Fruit fly (Drosophila melanogaster) whole organism, pupa: ENCODE results near the gene CG10492.

Experiments
- CG12605 ChIP-seq: fragments of 200-800 bp; sonication (Bioruptor generic); IDR thresholded peaks from 2 replicates; pipeline ENCODE4 v1.3.6; 2022; ENCODE audit warnings: missing biosample characterization, missing genetic modification characterization
- CG17806 ChIP-seq: fragments of 200-800 bp; sonication (Bioruptor generic); optimal IDR thresholded peaks from 2 replicates; lab custom pipeline; 2018; ENCODE audit warnings: missing biosample characterization, mild to moderate bottlenecking, missing genetic modification characterization, moderate library complexity
- D1 ChIP-seq: fragments of 200-800 bp; sonication (Bioruptor generic); optimal IDR thresholded peaks from 2 replicates; lab custom pipeline; 2018; ENCODE audit warnings: missing biosample characterization, mild to moderate bottlenecking, missing genetic modification characterization, moderate library complexity
- EcR ChIP-seq: fragments of 200-800 bp; sonication (Bioruptor generic); optimal IDR thresholded peaks from 3 replicates; lab custom pipeline; 2019; ENCODE audit warnings: missing biosample characterization, missing genetic modification characterization, mild to moderate bottlenecking, moderate library complexity, missing genetic modification reagents
- gl ChIP-seq: fragments of 200-800 bp; sonication (Bioruptor generic); optimal IDR thresholded peaks from 2 replicates; lab custom pipeline; 2018; ENCODE audit warnings: missing biosample characterization, mild to moderate bottlenecking, missing genetic modification characterization

- TF ChIP-seq EcR, result no peak
- no peak for TF ChIP-seq CG12605 (GFP tag; lab: Robert Waterston, UW)
- TF ChIP-seq gl (tag; lab: Kevin White, UChicago), result no peak
- no peak for TF ChIP-seq D1 (tag; lab: Kevin White, UChicago)
- no peak for TF ChIP-seq CG17806 (tag; lab: Kevin White, UChicago)
Observed at dm6 chr2L:19041590-19041989, 12.3 kb upstream of the CG10492 start, which contains the start of gene Catsup.
